Fruit fly (Drosophila melanogaster): ENCODE measurements around the gene PNUTS.

dm6 chr2L:889799-890198 is 19.5 kb downstream of the PNUTS start:
- TF ChIP-seq ttk (optimal IDR thresholded peaks at IDR 0.05) (no peak), psq (optimal IDR thresholded peaks at IDR 0.05) (no peak)
